Worm (Caenorhabditis elegans): ENCODE data around the gene sre-6.

DNA sequence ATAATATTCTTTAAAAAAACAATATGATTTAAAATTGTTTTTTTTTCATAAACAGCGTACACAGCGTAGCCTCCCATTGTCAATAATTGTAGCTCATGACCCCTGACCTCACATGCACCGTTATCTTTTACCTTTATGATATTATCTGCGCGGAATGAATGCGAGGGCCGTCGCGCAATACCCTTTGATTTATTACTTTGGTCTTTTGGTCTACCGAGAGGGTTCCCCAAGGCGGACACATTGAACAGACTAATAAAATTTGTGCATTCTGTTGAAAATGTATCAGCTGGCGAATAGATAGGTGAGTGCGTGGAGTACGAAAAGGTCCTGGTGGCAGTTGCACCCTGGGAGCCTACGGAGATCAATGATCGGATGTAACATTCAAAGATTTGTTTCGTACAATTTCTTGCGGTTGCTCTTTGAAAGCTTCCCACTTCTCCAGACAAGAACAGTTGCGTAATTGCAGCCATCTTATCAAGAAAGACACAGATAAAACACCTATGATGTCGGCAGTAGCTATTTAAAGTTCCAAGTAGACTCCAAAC is 42.2 kb downstream of the sre-6 start:
- no peak for TF ChIP-seq nhr-11 (tag; optimal IDR thresholded peaks at IDR 0.05)
- TF ChIP-seq mef-2 (tag; optimal IDR thresholded peaks at IDR 0.05): no peak
- TF ChIP-seq nhr-12 (tag; optimal IDR thresholded peaks at IDR 0.05): no peak
- TF ChIP-seq fkh-10 (GFP tag; optimal IDR thresholded peaks at IDR 0.05): no peak
- TF ChIP-seq mdl-1 (tag; optimal IDR thresholded peaks at IDR 0.05): no peak
- TF ChIP-seq lin-13 (GFP tag; optimal IDR thresholded peaks at IDR 0.05): no peak
- no peak for TF ChIP-seq egl-27 (tag; optimal IDR thresholded peaks at IDR 0.05)
- no peak for TF ChIP-seq vab-15 (tag; optimal IDR thresholded peaks at IDR 0.05)
- TF ChIP-seq elt-3 (tag; optimal IDR thresholded peaks at IDR 0.05): no peak
- no peak for TF ChIP-seq ama-1 (optimal IDR thresholded peaks at IDR 0.05)
- no peak for TF ChIP-seq efl-1 (optimal IDR thresholded peaks at IDR 0.05)
- TF ChIP-seq efl-1 (GFP tag; optimal IDR thresholded peaks at IDR 0.05 in 1 of 2): no peak
- no peak for TF ChIP-seq lin-39 (tag; optimal IDR thresholded peaks at IDR 0.05)
- no peak for TF ChIP-seq dpl-1 (GFP tag; optimal IDR thresholded peaks at IDR 0.05)
